Worm (Caenorhabditis elegans) whole organism, L4 larva: ENCODE results near the gene mrpl-4.

ENCODE experiments used
- F37D6.2 ChIP-seq: sonication (generic microtip); optimal IDR thresholded peaks from 2 replicates; lab custom pipeline; 2016; ENCODE audit warnings: mild to moderate bottlenecking, missing genetic modification characterization, missing compliant biosample characterization
- F44E2.7 ChIP-seq: fragments of 200-800 bp; sonication (Bioruptor generic); IDR thresholded peaks from 2 replicates; pipeline ENCODE4 v2.1.2; 2022; ENCODE audit warnings: missing genetic modification characterization, missing compliant biosample characterization
- F49E8.2 ChIP-seq: sonication (generic microtip); optimal IDR thresholded peaks from 2 replicates; lab custom pipeline; 2016; ENCODE audit warnings: missing compliant biosample characterization, mild to moderate bottlenecking, missing genetic modification characterization, borderline replicate concordance
- R02D3.7 ChIP-seq: fragments of 150-350 bp; sonication (generic microtip); optimal IDR thresholded peaks from 3 replicates; lab custom pipeline; 2014; ENCODE audit warnings: missing biosample characterization, missing genetic modification characterization
- T26A8.4 ChIP-seq: fragments of 200-800 bp; sonication (Bioruptor generic); IDR thresholded peaks from 2 replicates; pipeline ENCODE4 v1.3.6; 2022; ENCODE audit warnings: missing genetic modification characterization, missing compliant biosample characterization
- Y5F2A.4 ChIP-seq: fragments of 200-800 bp; sonication (Bioruptor generic); optimal IDR thresholded peaks from 2 replicates; lab custom pipeline; 2018; ENCODE audit warnings: mild to moderate bottlenecking, missing genetic modification characterization, missing compliant biosample characterization
- Y75B8A.6 ChIP-seq: fragments of 200-800 bp; sonication (Bioruptor generic); IDR thresholded peaks from 2 replicates; pipeline ENCODE4 v1.3.6; 2022; ENCODE audit warnings: missing genetic modification reagents, missing genetic modification characterization, missing compliant biosample characterization
- ZK546.5 ChIP-seq, 2 experiments: sonication (generic microtip); optimal IDR thresholded peaks; 2 replicates each; lab custom pipeline; 2017; ENCODE audit warnings: missing biosample characterization in 2 of 2, missing genetic modification characterization in 2 of 2
- aha-1 ChIP-seq: fragments of 150-350 bp; peaks from one replicate; lab custom pipeline; 2014; ENCODE audit warnings: missing biosample characterization, missing genetic modification characterization
- aly-2 ChIP-seq: sonication (generic microtip); optimal IDR thresholded peaks from 2 replicates; lab custom pipeline; 2018; ENCODE audit warnings: missing biosample characterization, missing genetic modification characterization
- arid-1 ChIP-seq: fragments of 200-800 bp; sonication (Bioruptor generic); conservative IDR thresholded peaks from 2 replicates; pipeline ENCODE4 v1.3.6; 2022; ENCODE audit warnings: missing genetic modification reagents, missing genetic modification characterization, missing compliant biosample characterization
- ceh-32 ChIP-seq: sonication (generic microtip); optimal IDR thresholded peaks from 2 replicates; lab custom pipeline; 2016; ENCODE audit warnings: mild to moderate bottlenecking, missing genetic modification characterization, missing compliant biosample characterization; ENCODE audit not compliant: poor library complexity
- ceh-62 ChIP-seq: sonication (generic microtip); optimal IDR thresholded peaks from 2 replicates; lab custom pipeline; 2017; ENCODE audit warnings: missing biosample characterization, missing genetic modification characterization
- ctbp-1 ChIP-seq: fragments of 200-800 bp; sonication (Bioruptor generic); IDR thresholded peaks from 2 replicates; pipeline ENCODE4 v1.3.6; 2022; ENCODE audit warnings: missing genetic modification reagents, missing genetic modification characterization, missing compliant biosample characterization
- daf-12 ChIP-seq: fragments of 150-350 bp; optimal IDR thresholded peaks from 2 replicates; lab custom pipeline; 2014; ENCODE audit warnings: missing biosample characterization, missing genetic modification reagents, missing genetic modification characterization
- daf-19 ChIP-seq: fragments of 200-800 bp; sonication (Bioruptor generic); conservative IDR thresholded peaks from 2 replicates; pipeline ENCODE4 v1.3.6; 2022; ENCODE audit warnings: missing genetic modification characterization, missing compliant biosample characterization
- dmd-8 ChIP-seq: fragments of 200-800 bp; sonication (Bioruptor generic); IDR thresholded peaks from 2 replicates; pipeline ENCODE4 v1.3.6; 2022; ENCODE audit warnings: missing genetic modification characterization, missing compliant biosample characterization
- dpl-1 ChIP-seq: fragments of 150-350 bp; optimal IDR thresholded peaks from 2 replicates; lab custom pipeline; 2014; ENCODE audit warnings: missing biosample characterization, missing genetic modification reagents, missing genetic modification characterization
- duxl-1 ChIP-seq: sonication (generic microtip); optimal IDR thresholded peaks from 2 replicates; lab custom pipeline; 2016; ENCODE audit warnings: mild to moderate bottlenecking, missing genetic modification characterization, moderate library complexity, missing compliant biosample characterization; ENCODE audit not compliant: poor library complexity
- dve-1 ChIP-seq: sonication (generic microtip); optimal IDR thresholded peaks from 2 replicates; lab custom pipeline; 2017; ENCODE audit warnings: antibody characterized with exemption, mild to moderate bottlenecking, missing genetic modification characterization, missing compliant biosample characterization; ENCODE audit not compliant: insufficient read depth
- egl-27 ChIP-seq: sonication (generic microtip); optimal IDR thresholded peaks from 3 replicates; lab custom pipeline; 2017; ENCODE audit warnings: missing biosample characterization, missing genetic modification reagents, missing genetic modification characterization
- fos-1 ChIP-seq: fragments of 150-350 bp; optimal IDR thresholded peaks from 2 replicates; lab custom pipeline; 2014; ENCODE audit warnings: missing biosample characterization, missing genetic modification characterization
- gei-8 ChIP-seq: fragments of 200-800 bp; sonication (Bioruptor generic); optimal IDR thresholded peaks from 2 replicates; lab custom pipeline; 2018; ENCODE audit warnings: mild to moderate bottlenecking, missing genetic modification characterization, missing compliant biosample characterization
- hif-1 ChIP-seq, 2 experiments: sonication (generic microtip); optimal IDR thresholded peaks; 2 replicates each; lab custom pipeline; 2016 to 2017; ENCODE audit warnings: missing compliant biosample characterization in 2 of 2, missing genetic modification characterization in 2 of 2, missing genetic modification reagents in 2 of 2, missing genotype in 2 of 2, mild to moderate bottlenecking in 1 of 2
- hlh-11 ChIP-seq: fragments of 200-800 bp; sonication (Bioruptor generic); optimal IDR thresholded peaks from 2 replicates; lab custom pipeline; 2018; ENCODE audit warnings: mild to moderate bottlenecking, missing genetic modification characterization, missing compliant biosample characterization
- hmg-1.1 ChIP-seq: fragments of 200-800 bp; sonication (Bioruptor generic); IDR thresholded peaks from 2 replicates; pipeline ENCODE4 v1.3.6; 2022; ENCODE audit warnings: missing genetic modification reagents, missing genetic modification characterization, missing compliant biosample characterization
- lin-13 ChIP-seq: fragments of 150-350 bp; optimal IDR thresholded peaks from 2 replicates; lab custom pipeline; 2014; ENCODE audit warnings: missing biosample characterization, missing genetic modification reagents, missing genetic modification characterization
- lin-15B ChIP-seq: fragments of 150-350 bp; sonication (generic microtip); optimal IDR thresholded peaks from 3 replicates; lab custom pipeline; 2014; ENCODE audit warnings: missing biosample characterization, missing genetic modification characterization
- lin-29 ChIP-seq: fragments of 200-800 bp; sonication (Bioruptor generic); IDR thresholded peaks from 2 replicates; pipeline ENCODE4 v1.3.6; 2022; ENCODE audit warnings: missing genetic modification reagents, missing genetic modification characterization, missing compliant biosample characterization
- lin-38 ChIP-seq: fragments of 200-800 bp; sonication (Bioruptor generic); IDR thresholded peaks from 2 replicates; pipeline ENCODE4 v1.3.6; 2022; ENCODE audit warnings: missing genetic modification reagents, missing genetic modification characterization, missing compliant biosample characterization
- lir-3 ChIP-seq: sonication (generic microtip); optimal IDR thresholded peaks from 2 replicates; lab custom pipeline; 2016; ENCODE audit warnings: mild to moderate bottlenecking, missing genetic modification characterization, missing compliant biosample characterization
- lsy-2 ChIP-seq, 2 experiments: fragments of 150-350 bp in 1 of 2; sonication (generic microtip) in 1 of 2; optimal IDR thresholded peaks; 2 replicates each; lab custom pipeline; 2014 to 2017; ENCODE audit warnings: missing biosample characterization in 2 of 2, missing genetic modification characterization in 2 of 2
- mdl-1 ChIP-seq, 2 experiments: fragments of 150-350 bp in 1 of 2; sonication (generic microtip) in 1 of 2; optimal IDR thresholded peaks; 2 replicates each; lab custom pipeline; 2014 to 2017; ENCODE audit warnings: missing biosample characterization in 2 of 2, missing genetic modification characterization in 2 of 2
- mdt-29 ChIP-seq: fragments of 200-800 bp; sonication (Bioruptor generic); IDR thresholded peaks from 2 replicates; pipeline ENCODE4 v1.3.6; 2022; ENCODE audit warnings: missing genetic modification reagents, missing genetic modification characterization, missing compliant biosample characterization
- mep-1 ChIP-seq: fragments of 150-350 bp; sonication (generic microtip); optimal IDR thresholded peaks from 3 replicates; lab custom pipeline; 2014; ENCODE audit warnings: missing biosample characterization, missing genetic modification characterization
- mxl-2 ChIP-seq: fragments of 200-800 bp; sonication (Bioruptor generic); conservative IDR thresholded peaks from 2 replicates; pipeline ENCODE4 v1.3.6; 2022; ENCODE audit warnings: missing genetic modification reagents, missing genetic modification characterization, missing compliant biosample characterization
- nhr-111 ChIP-seq: fragments of 200-800 bp; sonication (Bioruptor generic); optimal IDR thresholded peaks from 2 replicates; lab custom pipeline; 2018; ENCODE audit warnings: mild to moderate bottlenecking, missing genetic modification characterization, missing compliant biosample characterization
- nhr-237 ChIP-seq: sonication (generic microtip); optimal IDR thresholded peaks from 2 replicates; lab custom pipeline; 2017; ENCODE audit warnings: missing biosample characterization, missing genetic modification characterization
- nhr-48 ChIP-seq: sonication (generic microtip); optimal IDR thresholded peaks from 2 replicates; lab custom pipeline; 2016; ENCODE audit warnings: mild to moderate bottlenecking, missing genetic modification characterization, missing compliant biosample characterization
- nhr-6 ChIP-seq: fragments of 150-350 bp; optimal IDR thresholded peaks from 2 replicates; lab custom pipeline; 2014; ENCODE audit warnings: missing biosample characterization, missing genetic modification characterization
- nhr-76 ChIP-seq: fragments of 150-350 bp; optimal IDR thresholded peaks from 2 replicates; lab custom pipeline; 2014; ENCODE audit warnings: missing biosample characterization, missing genetic modification characterization
- pqm-1 ChIP-seq: sonication (generic microtip); optimal IDR thresholded peaks from 2 replicates; lab custom pipeline; 2017; ENCODE audit warnings: missing biosample characterization, missing genetic modification characterization
- rbr-2 ChIP-seq: sonication (generic microtip); optimal IDR thresholded peaks from 2 replicates; lab custom pipeline; 2016; ENCODE audit warnings: missing genotype, missing genetic modification characterization, missing compliant biosample characterization
- saeg-2 ChIP-seq: fragments of 200-800 bp; sonication (Bioruptor generic); IDR thresholded peaks from 2 replicates; pipeline ENCODE4 v1.3.6; 2022; ENCODE audit warnings: missing genetic modification reagents, missing genetic modification characterization, missing compliant biosample characterization
- sdz-12 ChIP-seq: fragments of 200-800 bp; sonication (Bioruptor generic); optimal IDR thresholded peaks from 2 replicates; lab custom pipeline; 2018; ENCODE audit warnings: mild to moderate bottlenecking, missing genetic modification characterization, missing compliant biosample characterization
- spr-1 ChIP-seq: sonication (generic microtip); optimal IDR thresholded peaks from 2 replicates; lab custom pipeline; 2016; ENCODE audit warnings: mild to moderate bottlenecking, missing genetic modification characterization, missing compliant biosample characterization
- tag-97 ChIP-seq: fragments of 200-800 bp; sonication (Bioruptor generic); IDR thresholded peaks from 2 replicates; pipeline ENCODE4 v1.3.6; 2022; ENCODE audit warnings: missing genetic modification characterization, missing compliant biosample characterization
- unc-39 ChIP-seq: sonication (generic microtip); optimal IDR thresholded peaks from 2 replicates; lab custom pipeline; 2017; ENCODE audit warnings: missing biosample characterization, missing genetic modification characterization
- vab-7 ChIP-seq: fragments of 200-800 bp; sonication (Bioruptor generic); IDR thresholded peaks from 2 replicates; pipeline ENCODE4 v1.3.6; 2022; ENCODE audit warnings: missing genetic modification reagents, missing genetic modification characterization, missing compliant biosample characterization
- zfp-3 ChIP-seq: fragments of 200-800 bp; sonication (Bioruptor generic); conservative IDR thresholded peaks from 2 replicates; pipeline ENCODE4 v1.3.6; 2022; ENCODE audit warnings: missing genetic modification reagents, missing genetic modification characterization, missing compliant biosample characterization
- zip-11 ChIP-seq: fragments of 200-800 bp; sonication (Bioruptor generic); IDR thresholded peaks from 2 replicates; pipeline ENCODE4 v1.3.6; 2022; ENCODE audit warnings: missing genetic modification characterization, missing compliant biosample characterization
- ztf-11 ChIP-seq: fragments of 150-350 bp; optimal IDR thresholded peaks from 2 replicates; lab custom pipeline; 2014; ENCODE audit warnings: missing biosample characterization, missing genetic modification characterization

Gene mrpl-4

ce11 chrV:8500348-8500747 lies 33.3 kb downstream of the mrpl-4 start (continued):
- TF ChIP-seq mdt-29 (GFP tag; lab: Robert Waterston, UW) = peak; percentile 96
- TF ChIP-seq unc-39 (tag; lab: Kevin White, UChicago) = no peak
- peak; percentile 95 for TF ChIP-seq lin-38 (GFP tag; lab: Robert Waterston, UW)
- peak; percentile 98 for TF ChIP-seq Y5F2A.4 (GFP tag; lab: Kevin White, UChicago)
- peak; percentile 8 to 59 for TF ChIP-seq mdl-1 (tag; optimal IDR thresholded peaks at IDR 0.05; lab: Kevin White, UChicago)
- TF ChIP-seq F37D6.2 (tag; lab: Kevin White, UChicago) = peak; percentile 91
- peak; percentile 99 for TF ChIP-seq hmg-1.1
- TF ChIP-seq hlh-11 (tag; lab: Kevin White, UChicago) = peak; percentile 91
- peak; percentile 72 for TF ChIP-seq R02D3.7 (tag; lab: Kevin White, UChicago)
- peak; percentile 99 for TF ChIP-seq T26A8.4 (GFP tag; lab: Robert Waterston, UW)
- TF ChIP-seq arid-1 (GFP tag; lab: Robert Waterston, UW) = peak; percentile 99
- peak; percentile 78 for TF ChIP-seq lin-13 (GFP tag; lab: Kevin White, UChicago)
- peak; percentile 98 for TF ChIP-seq duxl-1 (tag; lab: Kevin White, UChicago)
- peak; percentile 88; the same call in 1 of the 2 replicates for TF ChIP-seq tag-97 (GFP tag; lab: Robert Waterston, UW)
- TF ChIP-seq fos-1 (tag; lab: Kevin White, UChicago) = peak; percentile 47
- TF ChIP-seq ctbp-1 (GFP tag; lab: Robert Waterston, UW) = peak; percentile 99
- TF ChIP-seq lsy-2 (tag; optimal IDR thresholded peaks at IDR 0.05; lab: Kevin White, UChicago) = peak; percentile 72 to 86
- TF ChIP-seq zip-11 (GFP tag; lab: Robert Waterston, UW) = peak; percentile 92
- peak; percentile 99 for TF ChIP-seq sdz-12 (GFP tag; lab: Kevin White, UChicago)
- TF ChIP-seq ZK546.5 (tag; optimal IDR thresholded peaks at IDR 0.05; lab: Kevin White, UChicago) = no peak
- TF ChIP-seq dpl-1 (GFP tag; lab: Kevin White, UChicago) = peak; percentile 76
- TF ChIP-seq nhr-6 (tag; lab: Kevin White, UChicago) = peak; percentile 82
- TF ChIP-seq nhr-111 (GFP tag; lab: Kevin White, UChicago) = peak; percentile 100
- peak; percentile 97 for TF ChIP-seq spr-1 (tag; lab: Kevin White, UChicago)
- TF ChIP-seq lin-15B (tag; lab: Kevin White, UChicago) = peak; percentile 60
- TF ChIP-seq ceh-32 (tag; lab: Kevin White, UChicago) = peak; percentile 87
- no peak for TF ChIP-seq ztf-11 (tag; lab: Kevin White, UChicago)
- TF ChIP-seq egl-27 (tag; lab: Kevin White, UChicago) = no peak
- peak; percentile 96 for TF ChIP-seq lin-29 (GFP tag; lab: Robert Waterston, UW)
- TF ChIP-seq dmd-8 (GFP tag; lab: Robert Waterston, UW) = peak; percentile 100
- TF ChIP-seq hif-1 (tag; optimal IDR thresholded peaks at IDR 0.05; lab: Kevin White, UChicago) = peak; percentile 81
- TF ChIP-seq aly-2 = peak; percentile 97
- no peak for TF ChIP-seq nhr-237
- TF ChIP-seq mep-1 (tag; lab: Kevin White, UChicago) = peak; percentile 93
- TF ChIP-seq gei-8 (GFP tag; lab: Kevin White, UChicago) = peak; percentile 100
- TF ChIP-seq dve-1 = peak; percentile 90
- peak; percentile 98 for TF ChIP-seq F49E8.2
- peak; percentile 100 for TF ChIP-seq F44E2.7 (GFP tag; lab: Robert Waterston, UW)
- peak; percentile 93 for TF ChIP-seq zfp-3 (GFP tag; lab: Robert Waterston, UW)
- TF ChIP-seq nhr-48 (tag; lab: Kevin White, UChicago) = peak; percentile 92
- TF ChIP-seq daf-12 (tag; lab: Kevin White, UChicago) = no peak
- peak; percentile 100 for TF ChIP-seq daf-19 (GFP tag; lab: Robert Waterston, UW)
- TF ChIP-seq saeg-2 (GFP tag; lab: Robert Waterston, UW) = peak; percentile 99
- no peak for TF ChIP-seq nhr-76
- peak; percentile 99 for TF ChIP-seq Y75B8A.6 (GFP tag; lab: Robert Waterston, UW)
- peak; percentile 95 for TF ChIP-seq mxl-2 (GFP tag; lab: Robert Waterston, UW)
- peak; percentile 98 for TF ChIP-seq aha-1 (tag; lab: Kevin White, UChicago)
- TF ChIP-seq pqm-1 (tag; lab: Kevin White, UChicago) = no peak
- TF ChIP-seq ceh-62 (tag; lab: Kevin White, UChicago) = no peak
- TF ChIP-seq lir-3 (tag; lab: Kevin White, UChicago) = peak; percentile 95
- peak; percentile 99 for TF ChIP-seq vab-7
- TF ChIP-seq rbr-2 (tag; lab: Kevin White, UChicago) = peak; percentile 96
